Worm (Caenorhabditis elegans) whole organism, midembryonic: Measurements from ENCODE around the gene C04C3.7.

Source experiments
- flt-1 ChIP-seq: fragments of 200-800 bp; sonication (Bioruptor generic); IDR thresholded peaks from 2 replicates; pipeline ENCODE4 v1.3.6; 2022; ENCODE audit warnings: missing genetic modification characterization, missing compliant biosample characterization
- med-1 ChIP-seq: sonication (generic microtip); optimal IDR thresholded peaks from 2 replicates; lab custom pipeline; 2017; ENCODE audit warnings: missing genetic modification characterization, mild to moderate bottlenecking, missing compliant biosample characterization, antibody characterized with exemption, missing genetic modification reagents; ENCODE audit not compliant: insufficient read depth
- ref-1 ChIP-seq: fragments of 200-800 bp; sonication (Bioruptor generic); conservative IDR thresholded peaks from 2 replicates; pipeline ENCODE4 v1.3.6; 2022; ENCODE audit warnings: missing genetic modification reagents, missing genetic modification characterization, missing compliant biosample characterization
- tab-1 ChIP-seq: fragments of 200-800 bp; sonication (Bioruptor generic); IDR thresholded peaks from 2 replicates; pipeline ENCODE4 v1.3.6; 2022; ENCODE audit warnings: missing genetic modification characterization, missing compliant biosample characterization
- ztf-29 ChIP-seq: fragments of 200-800 bp; sonication (Bioruptor generic); IDR thresholded peaks from 2 replicates; pipeline ENCODE4 v1.3.6; 2022; ENCODE audit warnings: missing genetic modification reagents, missing genetic modification characterization, missing compliant biosample characterization

ce11 chrIV:3482195-3482959, 49.1 kb upstream of the C04C3.7 start, which contains the start of gene srz-82:
- no peak for TF ChIP-seq tab-1 (GFP tag; lab: Robert Waterston, UW)
- TF ChIP-seq med-1, result no peak
- no peak for TF ChIP-seq ztf-29 (GFP tag; lab: Robert Waterston, UW)
- no peak for TF ChIP-seq flt-1 (GFP tag; lab: Robert Waterston, UW)
- TF ChIP-seq ref-1 (GFP tag; lab: Robert Waterston, UW), result no peak
